Worm (Caenorhabditis elegans) whole organism, young adult: ENCODE results near the gene F22F1.2.

ENCODE experiments used
- B0336.3 ChIP-seq: fragments of 200-800 bp; sonication (Bioruptor generic); IDR thresholded peaks from 2 replicates; pipeline ENCODE4 v1.3.6; 2022; ENCODE audit warnings: missing genetic modification characterization, missing compliant biosample characterization
- C06A6.2 ChIP-seq: fragments of 200-800 bp; sonication (Bioruptor generic); conservative IDR thresholded peaks from 2 replicates; pipeline ENCODE4 v1.3.6; 2022; ENCODE audit warnings: missing genetic modification characterization, missing compliant biosample characterization
- F52B5.7 ChIP-seq: sonication (generic microtip); optimal IDR thresholded peaks from 2 replicates; lab custom pipeline; 2016; ENCODE audit warnings: mild to moderate bottlenecking, missing genetic modification characterization, missing compliant biosample characterization
- F57A8.1 ChIP-seq: fragments of 200-800 bp; sonication (Bioruptor generic); optimal IDR thresholded peaks from 2 replicates; lab custom pipeline; 2018; ENCODE audit warnings: mild to moderate bottlenecking, missing genetic modification characterization, moderate library complexity, missing compliant biosample characterization
- F57C9.4 ChIP-seq: sonication (generic microtip); optimal IDR thresholded peaks from 2 replicates; lab custom pipeline; 2017; ENCODE audit warnings: mild to moderate bottlenecking, missing genetic modification characterization, missing compliant biosample characterization
- T26A5.8 ChIP-seq: sonication (generic microtip); optimal IDR thresholded peaks from 2 replicates; lab custom pipeline; 2016; ENCODE audit warnings: missing genetic modification characterization, missing compliant biosample characterization
- Y53G8AR.9 ChIP-seq: fragments of 200-800 bp; sonication (Bioruptor generic); conservative IDR thresholded peaks from 2 replicates; pipeline ENCODE4 v1.3.6; 2022; ENCODE audit warnings: missing genetic modification reagents, missing genetic modification characterization, missing compliant biosample characterization
- Y67H2A.10 ChIP-seq: fragments of 200-800 bp; sonication (Bioruptor generic); conservative IDR thresholded peaks from 2 replicates; pipeline ENCODE4 v1.3.6; 2022; ENCODE audit warnings: missing genetic modification reagents, missing genetic modification characterization, missing compliant biosample characterization
- Y95B8A.8 ChIP-seq: fragments of 200-800 bp; sonication (Bioruptor generic); IDR thresholded peaks from 2 replicates; pipeline ENCODE4 v1.3.6; 2022; ENCODE audit warnings: missing genetic modification reagents, missing genetic modification characterization, missing compliant biosample characterization
- aptf-2 ChIP-seq: fragments of 200-800 bp; sonication (Bioruptor generic); conservative IDR thresholded peaks from 2 replicates; pipeline ENCODE4 v1.3.6; 2022; ENCODE audit warnings: missing genetic modification reagents, missing genetic modification characterization, missing compliant biosample characterization
- bed-1 ChIP-seq: fragments of 200-800 bp; sonication (Bioruptor generic); IDR thresholded peaks from 2 replicates; pipeline ENCODE4 v1.3.6; 2022; ENCODE audit warnings: missing genetic modification reagents, missing genetic modification characterization, missing compliant biosample characterization
- cebp-1 ChIP-seq, 2 experiments: fragments of 200-800 bp in 1 of 2; sonication (Bioruptor generic) in 1 of 2; sonication (generic microtip) in 1 of 2; IDR thresholded peaks in 1 of 2; optimal IDR thresholded peaks in 1 of 2; 2 replicates each; pipeline versions ENCODE4 v1.3.6 to Lab custom; 2017 to 2022; ENCODE audit warnings: missing compliant biosample characterization in 2 of 2, missing genetic modification characterization in 2 of 2, mild to moderate bottlenecking in 1 of 2, missing genetic modification reagents in 1 of 2, moderate library complexity in 1 of 2
- cebp-2 ChIP-seq: fragments of 200-800 bp; sonication (Bioruptor generic); IDR thresholded peaks from 2 replicates; pipeline ENCODE4 v1.3.6; 2022; ENCODE audit warnings: missing genetic modification characterization, missing compliant biosample characterization
- ceh-40 ChIP-seq: fragments of 200-800 bp; sonication (Bioruptor generic); IDR thresholded peaks from 2 replicates; pipeline ENCODE4 v1.3.6; 2022; ENCODE audit warnings: missing genetic modification characterization, missing compliant biosample characterization
- ceh-79 ChIP-seq: sonication (generic microtip); optimal IDR thresholded peaks from 2 replicates; lab custom pipeline; 2017; ENCODE audit warnings: mild to moderate bottlenecking, missing genetic modification characterization, missing compliant biosample characterization
- ceh-91 ChIP-seq: fragments of 200-800 bp; sonication (Bioruptor generic); IDR thresholded peaks from 2 replicates; pipeline ENCODE4 v1.3.6; 2022; ENCODE audit warnings: missing genetic modification reagents, missing genetic modification characterization, missing compliant biosample characterization
- dpff-1 ChIP-seq: sonication (generic microtip); optimal IDR thresholded peaks from 2 replicates; lab custom pipeline; 2017; ENCODE audit warnings: mild to moderate bottlenecking, missing genetic modification characterization, missing compliant biosample characterization
- efl-1 ChIP-seq: fragments of 150-350 bp; optimal IDR thresholded peaks from 2 replicates; lab custom pipeline; 2014; ENCODE audit warnings: missing biosample characterization, missing genetic modification reagents, missing genetic modification characterization
- egl-44 ChIP-seq: fragments of 200-800 bp; sonication (Bioruptor generic); IDR thresholded peaks from 2 replicates; pipeline ENCODE4 v1.3.6; 2022; ENCODE audit warnings: missing genetic modification reagents, missing genetic modification characterization, missing compliant biosample characterization
- egrh-3 ChIP-seq: fragments of 200-800 bp; sonication (Bioruptor generic); IDR thresholded peaks from 2 replicates; pipeline ENCODE4 v1.3.6; 2022; ENCODE audit warnings: missing genetic modification reagents, missing genetic modification characterization, missing compliant biosample characterization
- hmg-1.2 ChIP-seq: fragments of 200-800 bp; sonication (Bioruptor generic); IDR thresholded peaks from 2 replicates; pipeline ENCODE4 v1.3.6; 2022; ENCODE audit warnings: missing genetic modification reagents, missing genetic modification characterization, missing compliant biosample characterization
- hmg-20 ChIP-seq: fragments of 200-800 bp; sonication (Bioruptor generic); IDR thresholded peaks from 2 replicates; pipeline ENCODE4 v1.3.6; 2022; ENCODE audit warnings: missing genetic modification reagents, missing genetic modification characterization, missing compliant biosample characterization
- hsf-1 ChIP-seq: fragments of 200-800 bp; sonication (Bioruptor generic); IDR thresholded peaks from 2 replicates; pipeline ENCODE4 v1.3.6; 2022; ENCODE audit warnings: missing genetic modification reagents, missing genetic modification characterization, missing compliant biosample characterization
- let-526 ChIP-seq: fragments of 200-800 bp; sonication (Bioruptor generic); IDR thresholded peaks from 2 replicates; pipeline ENCODE4 v1.3.6; 2022; ENCODE audit warnings: missing genetic modification reagents, missing genetic modification characterization, missing compliant biosample characterization
- let-607 ChIP-seq, 2 experiments: fragments of 200-800 bp in 1 of 2; sonication (Bioruptor generic) in 1 of 2; sonication (generic microtip) in 1 of 2; optimal IDR thresholded peaks; 2 replicates each; lab custom pipeline; 2016 to 2018; ENCODE audit warnings: mild to moderate bottlenecking in 2 of 2, missing compliant biosample characterization in 2 of 2, missing genetic modification characterization in 2 of 2, moderate library complexity in 2 of 2, missing genotype in 1 of 2
- lin-26 ChIP-seq: fragments of 200-800 bp; sonication (Bioruptor generic); IDR thresholded peaks from 2 replicates; pipeline ENCODE4 v1.3.6; 2022; ENCODE audit warnings: missing genetic modification reagents, missing genetic modification characterization, missing compliant biosample characterization
- lsl-1 ChIP-seq: fragments of 200-800 bp; sonication (Bioruptor generic); optimal IDR thresholded peaks from 2 replicates; lab custom pipeline; 2018; ENCODE audit warnings: mild to moderate bottlenecking, missing genetic modification characterization, moderate library complexity, missing compliant biosample characterization
- madf-3 ChIP-seq: fragments of 200-800 bp; sonication (Bioruptor generic); IDR thresholded peaks from 2 replicates; pipeline ENCODE4 v1.3.6; 2022; ENCODE audit warnings: missing genetic modification reagents, missing genetic modification characterization, missing compliant biosample characterization
- madf-6 ChIP-seq: fragments of 200-800 bp; sonication (Bioruptor generic); IDR thresholded peaks from 2 replicates; pipeline ENCODE4 v1.3.6; 2022; ENCODE audit warnings: missing genetic modification reagents, missing genetic modification characterization, missing compliant biosample characterization
- madf-8 ChIP-seq: fragments of 200-800 bp; sonication (Bioruptor generic); conservative IDR thresholded peaks from 2 replicates; pipeline ENCODE4 v1.3.6; 2022; ENCODE audit warnings: missing genetic modification reagents, missing genetic modification characterization, missing compliant biosample characterization
- nfya-1 ChIP-seq: sonication (generic microtip); optimal IDR thresholded peaks from 2 replicates; lab custom pipeline; 2017; ENCODE audit warnings: antibody characterized with exemption, missing compliant biosample characterization, missing genetic modification characterization, borderline replicate concordance; ENCODE audit not compliant: insufficient read depth
- nfya-2 ChIP-seq: fragments of 200-800 bp; sonication (Bioruptor generic); IDR thresholded peaks from 2 replicates; pipeline ENCODE4 v1.3.6; 2022; ENCODE audit warnings: missing genetic modification reagents, missing genetic modification characterization, missing compliant biosample characterization
- nfyb-1 ChIP-seq: fragments of 200-800 bp; sonication (Bioruptor generic); IDR thresholded peaks from 2 replicates; pipeline ENCODE4 v1.3.6; 2022; ENCODE audit warnings: missing genetic modification reagents, missing genetic modification characterization, missing compliant biosample characterization
- nhr-120 ChIP-seq: fragments of 200-800 bp; sonication (Bioruptor generic); IDR thresholded peaks from 2 replicates; pipeline ENCODE4 v1.3.6; 2022; ENCODE audit warnings: missing genetic modification characterization, missing compliant biosample characterization
- nhr-179 ChIP-seq: sonication (generic microtip); optimal IDR thresholded peaks from 2 replicates; lab custom pipeline; 2016; ENCODE audit warnings: mild to moderate bottlenecking, missing genetic modification characterization, missing compliant biosample characterization
- nhr-27 ChIP-seq: fragments of 200-800 bp; sonication (Bioruptor generic); optimal IDR thresholded peaks from 2 replicates; lab custom pipeline; 2018; ENCODE audit warnings: mild to moderate bottlenecking, missing genetic modification characterization, moderate library complexity, missing compliant biosample characterization
- nhr-90 ChIP-seq: sonication (generic microtip); optimal IDR thresholded peaks from 2 replicates; lab custom pipeline; 2016; ENCODE audit warnings: missing genotype, mild to moderate bottlenecking, missing genetic modification characterization, missing compliant biosample characterization
- pbrm-1 ChIP-seq: fragments of 200-800 bp; sonication (Bioruptor generic); IDR thresholded peaks from 2 replicates; pipeline ENCODE4 v1.3.6; 2022; ENCODE audit warnings: missing genetic modification reagents, missing genetic modification characterization, missing compliant biosample characterization
- repo-1 ChIP-seq: sonication (generic microtip); optimal IDR thresholded peaks from 2 replicates; lab custom pipeline; 2017; ENCODE audit warnings: mild to moderate bottlenecking, missing genetic modification characterization, missing compliant biosample characterization
- rpc-1 ChIP-seq, 2 experiments: fragments of 150-350 bp in 1 of 2; sonication (generic microtip) in 1 of 2; optimal IDR thresholded peaks; 2 replicates each; lab custom pipeline; 2014 to 2018; ENCODE audit warnings: missing biosample characterization in 1 of 2, missing genetic modification characterization in 1 of 2, missing genetic modification reagents in 1 of 2, missing genotype in 1 of 2
- snpc-3.4 ChIP-seq: sonication (generic microtip); optimal IDR thresholded peaks from 2 replicates; lab custom pipeline; 2017; ENCODE audit warnings: missing genetic modification characterization, mild to moderate bottlenecking, missing compliant biosample characterization, antibody characterized with exemption, moderate library complexity, missing genotype, missing genetic modification reagents
- tbx-9 ChIP-seq: sonication (generic microtip); optimal IDR thresholded peaks from 2 replicates; lab custom pipeline; 2016; ENCODE audit warnings: borderline replicate concordance, missing genetic modification characterization, inconsistent platforms, missing compliant biosample characterization
- unc-130 ChIP-seq: sonication (generic microtip); optimal IDR thresholded peaks from 2 replicates; lab custom pipeline; 2016; ENCODE audit warnings: missing genetic modification reagents, missing genetic modification characterization, missing compliant biosample characterization
- unc-62 ChIP-seq: fragments of 150-350 bp; optimal IDR thresholded peaks from 2 replicates; lab custom pipeline; 2014; ENCODE audit warnings: missing biosample characterization, missing genetic modification reagents, missing genetic modification characterization
- xnd-1 ChIP-seq: sonication (generic microtip); optimal IDR thresholded peaks from 2 replicates; lab custom pipeline; 2016; ENCODE audit warnings: missing genotype, missing genetic modification reagents, missing genetic modification characterization, missing compliant biosample characterization
- zfh-2 ChIP-seq: fragments of 200-800 bp; sonication (Bioruptor generic); conservative IDR thresholded peaks from 2 replicates; pipeline ENCODE4 v1.3.6; 2022; ENCODE audit warnings: missing genetic modification reagents, missing genetic modification characterization, missing compliant biosample characterization
- ztf-25 ChIP-seq: fragments of 200-800 bp; sonication (Bioruptor generic); IDR thresholded peaks from 2 replicates; pipeline ENCODE4 v1.3.6; 2022; ENCODE audit warnings: missing genetic modification reagents, missing genetic modification characterization, missing compliant biosample characterization
- ztf-6 ChIP-seq: fragments of 200-800 bp; sonication (Bioruptor generic); IDR thresholded peaks from 2 replicates; pipeline ENCODE4 v1.3.6; 2022; ENCODE audit warnings: missing genetic modification reagents, missing genetic modification characterization, missing compliant biosample characterization

F22F1.2 gene

ce11 chrX:8156502-8156901 is 6.0 kb upstream of the F22F1.2 start (continued):
- no peak for TF ChIP-seq B0336.3
- no peak for TF ChIP-seq egl-44 (GFP tag; lab: Robert Waterston, UW)
- no peak for TF ChIP-seq unc-130 (GFP tag; lab: Kevin White, UChicago)
- no peak for TF ChIP-seq egrh-3 (GFP tag; lab: Robert Waterston, UW)
- no peak for TF ChIP-seq F57A8.1 (GFP tag; lab: Kevin White, UChicago)
- no peak for TF ChIP-seq Y67H2A.10 (GFP tag; lab: Robert Waterston, UW)
- no peak for TF ChIP-seq madf-6 (GFP tag; lab: Robert Waterston, UW)
- no peak for TF ChIP-seq efl-1 (GFP tag; lab: Kevin White, UChicago)
- no peak for TF ChIP-seq nfya-2 (GFP tag; lab: Robert Waterston, UW)
- peak; percentile 78 for TF ChIP-seq lin-26
- no peak for TF ChIP-seq cebp-1 (GFP tag; IDR thresholded peaks at IDR 0.05; lab: Robert Waterston, UW)
- TF ChIP-seq cebp-1 (tag; optimal IDR thresholded peaks at IDR 0.05; lab: Kevin White, UChicago), result peak; percentile 53
- 0 out of 2 replicates have a peak, but pooled peaks have one; percentile 30 for TF ChIP-seq ztf-25 (GFP tag; lab: Robert Waterston, UW)
- TF ChIP-seq pbrm-1 (GFP tag; lab: Robert Waterston, UW), result peak; percentile 85
- no peak for TF ChIP-seq ceh-40 (GFP tag; lab: Robert Waterston, UW)
- no peak for TF ChIP-seq xnd-1 (tag; lab: Kevin White, UChicago)
- no peak for TF ChIP-seq aptf-2
- TF ChIP-seq nhr-90 (tag; lab: Kevin White, UChicago), result no peak
- TF ChIP-seq nfya-1, result no peak
- no peak for TF ChIP-seq let-607 (tag; optimal IDR thresholded peaks at IDR 0.05; lab: Kevin White, UChicago)
- TF ChIP-seq Y95B8A.8, result no peak
- no peak for TF ChIP-seq F57C9.4 (tag; lab: Kevin White, UChicago)
- no peak for TF ChIP-seq ceh-79 (tag; lab: Kevin White, UChicago)
- TF ChIP-seq hsf-1 (GFP tag; lab: Robert Waterston, UW), result no peak
- TF ChIP-seq C06A6.2 (GFP tag; lab: Robert Waterston, UW), result no peak
- TF ChIP-seq unc-62, result no peak
- no peak for TF ChIP-seq lsl-1 (GFP tag; lab: Kevin White, UChicago)
- no peak for TF ChIP-seq nhr-27
- TF ChIP-seq bed-1 (GFP tag; lab: Robert Waterston, UW), result no peak

- TF ChIP-seq nfyb-1 (GFP tag; lab: Robert Waterston, UW) (peak; percentile 65), cebp-2 (GFP tag; lab: Robert Waterston, UW) (0 out of 2 replicates have a peak, but pooled peaks have one; percentile 63), zfh-2 (GFP tag; lab: Robert Waterston, UW) (peak; percentile 36; the same call in 1 of the 2 replicates), hmg-20 (GFP tag; lab: Robert Waterston, UW) (0 out of 2 replicates have a peak, but pooled peaks have one; percentile 44), ceh-91 (GFP tag; lab: Robert Waterston, UW) (no peak), let-526 (GFP tag; lab: Robert Waterston, UW) (peak; percentile 60; the same call in 1 of the 2 replicates), lin-26 (peak; percentile 81), F52B5.7 (no peak), T26A5.8 (no peak), repo-1 (peak; percentile 6), ztf-6 (no peak), Y53G8AR.9 (GFP tag; lab: Robert Waterston, UW) (no peak), nhr-179 (tag; lab: Kevin White, UChicago) (no peak), dpff-1 (tag; lab: Kevin White, UChicago) (no peak), madf-3 (GFP tag; lab: Robert Waterston, UW) (0 out of 2 replicates have a peak, but pooled peaks have one; percentile 39), snpc-3.4 (tag; lab: Kevin White, UChicago) (peak; percentile 31), nhr-120 (GFP tag; lab: Robert Waterston, UW) (no peak), hmg-1.2 (GFP tag; lab: Robert Waterston, UW) (peak; percentile 69), madf-8 (GFP tag; lab: Robert Waterston, UW) (no peak), rpc-1 (optimal IDR thresholded peaks at IDR 0.05; lab: Kevin White, UChicago) (peak; percentile 21), rpc-1 (tag; optimal IDR thresholded peaks at IDR 0.05; lab: Kevin White, UChicago) (peak; percentile 31), nhr-90 (tag; lab: Kevin White, UChicago) (no peak), tbx-9 (no peak), pbrm-1 (GFP tag; lab: Robert Waterston, UW) (peak; percentile 7; the same call in 1 of the 2 replicates)
These were observed 5.4 kb upstream of the F22F1.2 start for ce11 chrX:8155969-8156368.
